Worm (Caenorhabditis elegans) whole organism, L4 larva: ENCODE results near the gene F09E5.7.
A peak's percentile ranks its signal among the peaks of the same experiment; 100 is the strongest.

Experiments
- F10B5.3 ChIP-seq: sonication (generic microtip); optimal IDR thresholded peaks from 2 replicates; lab custom pipeline; 2016; ENCODE audit warnings: mild to moderate bottlenecking, missing genetic modification characterization, missing compliant biosample characterization
- F37D6.2 ChIP-seq: sonication (generic microtip); optimal IDR thresholded peaks from 2 replicates; lab custom pipeline; 2016; ENCODE audit warnings: mild to moderate bottlenecking, missing genetic modification characterization, missing compliant biosample characterization
- F44E2.7 ChIP-seq: fragments of 200-800 bp; sonication (Bioruptor generic); IDR thresholded peaks from 2 replicates; pipeline ENCODE4 v2.1.2; 2022; ENCODE audit warnings: missing genetic modification characterization, missing compliant biosample characterization
- Y105C5A.15 ChIP-seq: fragments of 200-800 bp; sonication (Bioruptor generic); IDR thresholded peaks from 2 replicates; pipeline ENCODE4 v1.3.6; 2022; ENCODE audit warnings: missing genetic modification characterization, missing compliant biosample characterization
- Y48G9A.11 ChIP-seq: fragments of 200-800 bp; sonication (Bioruptor generic); IDR thresholded peaks from 2 replicates; pipeline ENCODE4 v1.3.6; 2022; ENCODE audit warnings: missing genetic modification reagents, missing genetic modification characterization, missing compliant biosample characterization
- Y75B8A.6 ChIP-seq: fragments of 200-800 bp; sonication (Bioruptor generic); IDR thresholded peaks from 2 replicates; pipeline ENCODE4 v1.3.6; 2022; ENCODE audit warnings: missing genetic modification reagents, missing genetic modification characterization, missing compliant biosample characterization
- ZK337.2 ChIP-seq: fragments of 200-800 bp; sonication (Bioruptor generic); IDR thresholded peaks from 2 replicates; pipeline ENCODE4 v1.3.6; 2022; ENCODE audit warnings: missing genetic modification reagents, missing genetic modification characterization, missing compliant biosample characterization
- aha-1 ChIP-seq: fragments of 150-350 bp; peaks from one replicate; lab custom pipeline; 2014; ENCODE audit warnings: missing biosample characterization, missing genetic modification characterization
- aly-2 ChIP-seq: sonication (generic microtip); optimal IDR thresholded peaks from 2 replicates; lab custom pipeline; 2018; ENCODE audit warnings: missing biosample characterization, missing genetic modification characterization
- ama-1 ChIP-seq: fragments of 150-350 bp; optimal IDR thresholded peaks from 2 replicates; lab custom pipeline; 2014; ENCODE audit warnings: inconsistent platforms, mixed read lengths
- arid-1 ChIP-seq: fragments of 200-800 bp; sonication (Bioruptor generic); conservative IDR thresholded peaks from 2 replicates; pipeline ENCODE4 v1.3.6; 2022; ENCODE audit warnings: missing genetic modification reagents, missing genetic modification characterization, missing compliant biosample characterization
- attf-4 ChIP-seq: sonication (generic microtip); optimal IDR thresholded peaks from 3 replicates; lab custom pipeline; 2017; ENCODE audit warnings: missing biosample characterization, missing genetic modification characterization
- ctbp-1 ChIP-seq: fragments of 200-800 bp; sonication (Bioruptor generic); IDR thresholded peaks from 2 replicates; pipeline ENCODE4 v1.3.6; 2022; ENCODE audit warnings: missing genetic modification reagents, missing genetic modification characterization, missing compliant biosample characterization
- daf-12 ChIP-seq: fragments of 150-350 bp; optimal IDR thresholded peaks from 2 replicates; lab custom pipeline; 2014; ENCODE audit warnings: missing biosample characterization, missing genetic modification reagents, missing genetic modification characterization
- daf-19 ChIP-seq: fragments of 200-800 bp; sonication (Bioruptor generic); conservative IDR thresholded peaks from 2 replicates; pipeline ENCODE4 v1.3.6; 2022; ENCODE audit warnings: missing genetic modification characterization, missing compliant biosample characterization
- dmd-6 ChIP-seq: fragments of 200-800 bp; sonication (Bioruptor generic); IDR thresholded peaks from 2 replicates; pipeline ENCODE4 v1.3.6; 2022; ENCODE audit warnings: missing genetic modification reagents, missing genetic modification characterization, missing compliant biosample characterization
- dmd-9 ChIP-seq: fragments of 200-800 bp; sonication (Bioruptor generic); IDR thresholded peaks from 2 replicates; pipeline ENCODE4 v1.3.6; 2022; ENCODE audit warnings: missing genetic modification reagents, missing genetic modification characterization, missing compliant biosample characterization
- duxl-1 ChIP-seq: sonication (generic microtip); optimal IDR thresholded peaks from 2 replicates; lab custom pipeline; 2016; ENCODE audit warnings: mild to moderate bottlenecking, missing genetic modification characterization, moderate library complexity, missing compliant biosample characterization; ENCODE audit not compliant: poor library complexity
- dve-1 ChIP-seq: sonication (generic microtip); optimal IDR thresholded peaks from 2 replicates; lab custom pipeline; 2017; ENCODE audit warnings: antibody characterized with exemption, mild to moderate bottlenecking, missing genetic modification characterization, missing compliant biosample characterization; ENCODE audit not compliant: insufficient read depth
- hlh-11 ChIP-seq: fragments of 200-800 bp; sonication (Bioruptor generic); optimal IDR thresholded peaks from 2 replicates; lab custom pipeline; 2018; ENCODE audit warnings: mild to moderate bottlenecking, missing genetic modification characterization, missing compliant biosample characterization
- hmg-1.1 ChIP-seq: fragments of 200-800 bp; sonication (Bioruptor generic); IDR thresholded peaks from 2 replicates; pipeline ENCODE4 v1.3.6; 2022; ENCODE audit warnings: missing genetic modification reagents, missing genetic modification characterization, missing compliant biosample characterization
- jun-1 ChIP-seq: fragments of 150-350 bp; optimal IDR thresholded peaks from 2 replicates; lab custom pipeline; 2014; ENCODE audit warnings: missing biosample characterization, missing genetic modification reagents, missing genetic modification characterization
- lin-1 ChIP-seq: fragments of 200-800 bp; sonication (Bioruptor generic); IDR thresholded peaks from 2 replicates; pipeline ENCODE4 v1.3.6; 2022; ENCODE audit warnings: missing genetic modification reagents, missing genetic modification characterization, missing compliant biosample characterization
- lin-13 ChIP-seq: fragments of 150-350 bp; optimal IDR thresholded peaks from 2 replicates; lab custom pipeline; 2014; ENCODE audit warnings: missing biosample characterization, missing genetic modification reagents, missing genetic modification characterization
- lin-15B ChIP-seq: fragments of 150-350 bp; sonication (generic microtip); optimal IDR thresholded peaks from 3 replicates; lab custom pipeline; 2014; ENCODE audit warnings: missing biosample characterization, missing genetic modification characterization
- lin-29 ChIP-seq: fragments of 200-800 bp; sonication (Bioruptor generic); IDR thresholded peaks from 2 replicates; pipeline ENCODE4 v1.3.6; 2022; ENCODE audit warnings: missing genetic modification reagents, missing genetic modification characterization, missing compliant biosample characterization
- lin-39 ChIP-seq: fragments of 150-350 bp; optimal IDR thresholded peaks from 2 replicates; lab custom pipeline; 2014; ENCODE audit warnings: missing biosample characterization, missing genetic modification reagents, missing genetic modification characterization
- mep-1 ChIP-seq: fragments of 150-350 bp; sonication (generic microtip); optimal IDR thresholded peaks from 3 replicates; lab custom pipeline; 2014; ENCODE audit warnings: missing biosample characterization, missing genetic modification characterization
- mes-2 ChIP-seq: sonication (generic microtip); optimal IDR thresholded peaks from 2 replicates; lab custom pipeline; 2016; ENCODE audit warnings: missing genotype, mild to moderate bottlenecking, missing genetic modification characterization, missing compliant biosample characterization; ENCODE audit not compliant: poor library complexity, severe bottlenecking
- mxl-2 ChIP-seq: fragments of 200-800 bp; sonication (Bioruptor generic); conservative IDR thresholded peaks from 2 replicates; pipeline ENCODE4 v1.3.6; 2022; ENCODE audit warnings: missing genetic modification reagents, missing genetic modification characterization, missing compliant biosample characterization
- mxl-3 ChIP-seq: fragments of 200-800 bp; sonication (Bioruptor generic); optimal IDR thresholded peaks from 2 replicates; lab custom pipeline; 2018; ENCODE audit warnings: mild to moderate bottlenecking, missing genetic modification characterization, missing compliant biosample characterization
- nhr-10 ChIP-seq: fragments of 150-350 bp; optimal IDR thresholded peaks from 2 replicates; lab custom pipeline; 2014; ENCODE audit warnings: missing biosample characterization, missing genetic modification characterization
- nhr-237 ChIP-seq: sonication (generic microtip); optimal IDR thresholded peaks from 2 replicates; lab custom pipeline; 2017; ENCODE audit warnings: missing biosample characterization, missing genetic modification characterization
- nhr-25 ChIP-seq: sonication (generic microtip); optimal IDR thresholded peaks from 2 replicates; lab custom pipeline; 2017; ENCODE audit warnings: missing genetic modification characterization, mild to moderate bottlenecking, missing compliant biosample characterization, antibody characterized with exemption, moderate library complexity, borderline replicate concordance; ENCODE audit not compliant: insufficient read depth
- nhr-42 ChIP-seq: fragments of 200-800 bp; sonication (Bioruptor generic); IDR thresholded peaks from 2 replicates; pipeline ENCODE4 v1.3.6; 2022; ENCODE audit warnings: missing genetic modification characterization, missing compliant biosample characterization
- nhr-6 ChIP-seq: fragments of 150-350 bp; optimal IDR thresholded peaks from 2 replicates; lab custom pipeline; 2014; ENCODE audit warnings: missing biosample characterization, missing genetic modification characterization
- nhr-76 ChIP-seq: fragments of 150-350 bp; optimal IDR thresholded peaks from 2 replicates; lab custom pipeline; 2014; ENCODE audit warnings: missing biosample characterization, missing genetic modification characterization
- nhr-77 ChIP-seq: fragments of 150-350 bp; optimal IDR thresholded peaks from 2 replicates; lab custom pipeline; 2014; ENCODE audit warnings: missing biosample characterization, missing genetic modification characterization
- pha-4 ChIP-seq, 2 experiments: fragments of 150-350 bp in 1 of 2; fragments of 200-800 bp in 1 of 2; sonication (Bioruptor generic) in 1 of 2; IDR thresholded peaks in 1 of 2; optimal IDR thresholded peaks in 1 of 2; 2 replicates each; pipeline versions ENCODE4 v1.3.6 to Lab custom; 2014 to 2022; ENCODE audit warnings: missing genetic modification characterization in 2 of 2, missing genetic modification reagents in 2 of 2, missing biosample characterization in 1 of 2, missing compliant biosample characterization in 1 of 2
- php-3 ChIP-seq: fragments of 200-800 bp; sonication (Bioruptor generic); IDR thresholded peaks from 2 replicates; pipeline ENCODE4 v1.3.6; 2022; ENCODE audit warnings: missing genetic modification reagents, missing genetic modification characterization, missing compliant biosample characterization
- saeg-2 ChIP-seq: fragments of 200-800 bp; sonication (Bioruptor generic); IDR thresholded peaks from 2 replicates; pipeline ENCODE4 v1.3.6; 2022; ENCODE audit warnings: missing genetic modification reagents, missing genetic modification characterization, missing compliant biosample characterization
- sdz-12 ChIP-seq: fragments of 200-800 bp; sonication (Bioruptor generic); optimal IDR thresholded peaks from 2 replicates; lab custom pipeline; 2018; ENCODE audit warnings: mild to moderate bottlenecking, missing genetic modification characterization, missing compliant biosample characterization
- set-16 ChIP-seq: fragments of 200-800 bp; sonication (Bioruptor generic); IDR thresholded peaks from 2 replicates; pipeline ENCODE4 v1.3.6; 2022; ENCODE audit warnings: missing genetic modification reagents, missing genetic modification characterization, missing compliant biosample characterization
- snpc-1.2 ChIP-seq: fragments of 200-800 bp; sonication (Bioruptor generic); IDR thresholded peaks from 2 replicates; pipeline ENCODE4 v1.3.6; 2022; ENCODE audit warnings: missing genetic modification reagents, missing genetic modification characterization, missing compliant biosample characterization
- spr-1 ChIP-seq: sonication (generic microtip); optimal IDR thresholded peaks from 2 replicates; lab custom pipeline; 2016; ENCODE audit warnings: mild to moderate bottlenecking, missing genetic modification characterization, missing compliant biosample characterization
- spr-3 ChIP-seq: fragments of 200-800 bp; sonication (Bioruptor generic); optimal IDR thresholded peaks from 2 replicates; lab custom pipeline; 2018; ENCODE audit warnings: mild to moderate bottlenecking, missing genetic modification characterization, missing compliant biosample characterization
- tag-97 ChIP-seq: fragments of 200-800 bp; sonication (Bioruptor generic); IDR thresholded peaks from 2 replicates; pipeline ENCODE4 v1.3.6; 2022; ENCODE audit warnings: missing genetic modification characterization, missing compliant biosample characterization
- zag-1 ChIP-seq: fragments of 150-350 bp; optimal IDR thresholded peaks from 2 replicates; lab custom pipeline; 2014; ENCODE audit warnings: missing biosample characterization, missing genetic modification characterization
- ztf-11 ChIP-seq: fragments of 150-350 bp; optimal IDR thresholded peaks from 2 replicates; lab custom pipeline; 2014; ENCODE audit warnings: missing biosample characterization, missing genetic modification characterization
- ztf-7 ChIP-seq: fragments of 150-350 bp; optimal IDR thresholded peaks from 2 replicates; lab custom pipeline; 2014; ENCODE audit warnings: missing biosample characterization, missing genetic modification characterization

The F09E5.7 gene

DNA sequence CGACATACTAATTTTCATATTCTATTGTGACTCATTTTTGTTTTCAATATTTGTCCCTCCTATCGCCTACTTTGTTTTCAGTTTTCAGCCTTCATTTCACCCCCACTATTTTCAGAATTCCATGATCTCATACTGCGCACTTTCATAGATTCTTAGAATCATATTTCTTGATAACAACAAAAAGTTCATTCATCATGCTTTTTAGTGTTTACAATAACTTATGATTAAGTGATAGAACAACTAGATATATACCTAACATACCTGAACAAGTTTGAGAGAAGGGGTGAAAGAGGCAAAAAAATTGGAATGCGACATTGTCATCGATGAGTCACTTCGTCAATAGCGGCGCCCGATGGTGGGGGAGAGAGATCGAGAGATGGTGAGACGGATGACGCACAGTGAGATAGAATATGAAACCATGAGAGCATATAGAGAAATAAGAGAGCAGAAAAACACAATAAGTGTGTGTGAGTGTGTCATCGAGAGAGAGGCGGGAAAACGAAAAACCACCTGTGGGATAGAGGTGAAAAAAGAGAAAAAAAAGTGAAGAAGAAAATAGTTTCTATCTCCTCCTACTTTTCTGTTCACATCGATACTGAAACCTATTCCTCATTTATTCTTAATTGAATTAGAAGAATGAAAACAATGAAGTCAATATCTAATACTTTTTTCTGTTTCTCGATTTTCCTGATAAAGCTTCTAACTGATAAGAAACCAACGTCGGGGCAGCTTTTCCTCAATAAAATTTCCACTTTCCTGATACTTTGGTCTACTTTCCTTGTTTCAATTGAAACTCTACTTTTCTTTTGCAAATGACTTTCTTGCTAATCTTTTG, 15.0 kb upstream of the F09E5.7 start (continued):
- TF ChIP-seq Y75B8A.6 (GFP tag; lab: Robert Waterston, UW) (no peak), F10B5.3 (tag; lab: Kevin White, UChicago) (peak; percentile 60), ama-1 (lab: Kevin White, UChicago) (peak; percentile 28), daf-12 (tag; lab: Kevin White, UChicago) (no peak), sdz-12 (GFP tag; lab: Kevin White, UChicago) (peak; percentile 40), mxl-2 (GFP tag; lab: Robert Waterston, UW) (no peak), lin-29 (GFP tag; lab: Robert Waterston, UW) (no peak), hmg-1.1 (GFP tag; lab: Robert Waterston, UW) (peak; percentile 77), nhr-77 (tag; lab: Kevin White, UChicago) (peak; percentile 33), F37D6.2 (tag; lab: Kevin White, UChicago) (no peak), mxl-3 (GFP tag; lab: Kevin White, UChicago) (peak; percentile 37), lin-1 (GFP tag; lab: Robert Waterston, UW) (no peak), lin-13 (peak; percentile 41), pha-4 (GFP tag; IDR thresholded peaks at IDR 0.05; lab: Robert Waterston, UW) (peak; percentile 77), pha-4 (tag; optimal IDR thresholded peaks at IDR 0.05; lab: Kevin White, UChicago) (peak; percentile 85), nhr-25 (tag; lab: Kevin White, UChicago) (peak; percentile 39), ctbp-1 (GFP tag; lab: Robert Waterston, UW) (no peak), Y48G9A.11 (no peak), aha-1 (tag; lab: Kevin White, UChicago) (peak; percentile 100), lin-39 (tag; lab: Kevin White, UChicago) (no peak), lin-15B (tag; lab: Kevin White, UChicago) (no peak), attf-4 (no peak), nhr-76 (tag; lab: Kevin White, UChicago) (peak; percentile 37), F44E2.7 (GFP tag; lab: Robert Waterston, UW) (no peak), daf-19 (GFP tag; lab: Robert Waterston, UW) (no peak), mep-1 (tag; lab: Kevin White, UChicago) (peak; percentile 89), jun-1 (tag; lab: Kevin White, UChicago) (peak; percentile 94), spr-3 (GFP tag; lab: Kevin White, UChicago) (peak; percentile 1), ztf-7 (tag; lab: Kevin White, UChicago) (peak; percentile 22), zag-1 (no peak), nhr-237 (tag; lab: Kevin White, UChicago) (no peak), Y105C5A.15 (GFP tag; lab: Robert Waterston, UW) (no peak), arid-1 (GFP tag; lab: Robert Waterston, UW) (peak; percentile 63), hlh-11 (tag; lab: Kevin White, UChicago) (peak; percentile 87), snpc-1.2 (GFP tag; lab: Robert Waterston, UW) (no peak), duxl-1 (tag; lab: Kevin White, UChicago) (no peak), dmd-6 (GFP tag; lab: Robert Waterston, UW) (peak; percentile 56), ZK337.2 (GFP tag; lab: Robert Waterston, UW) (no peak), nhr-10 (tag; lab: Kevin White, UChicago) (no peak), tag-97 (GFP tag; lab: Robert Waterston, UW) (no peak), mes-2 (tag; lab: Kevin White, UChicago) (peak; percentile 82), spr-1 (peak; percentile 14), set-16 (GFP tag; lab: Robert Waterston, UW) (no peak; the same call in 1 of the 2 replicates), php-3 (GFP tag; lab: Robert Waterston, UW) (no peak), nhr-6 (tag; lab: Kevin White, UChicago) (peak; percentile 92), dve-1 (tag; lab: Kevin White, UChicago) (peak; percentile 76), ztf-11 (tag; lab: Kevin White, UChicago) (no peak), dmd-9 (GFP tag; lab: Robert Waterston, UW) (no peak), aly-2 (no peak), saeg-2 (no peak), nhr-42 (GFP tag; lab: Robert Waterston, UW) (no peak)
